Fruit fly (Drosophila melanogaster) whole organism, adult: ENCODE results near the gene CG13445.

ENCODE experiments used
- CG11617 ChIP-seq: fragments of 200-800 bp; sonication (Bioruptor generic); optimal IDR thresholded peaks from 2 replicates; lab custom pipeline; 2017; ENCODE audit warnings: mild to moderate bottlenecking, missing biosample characterization, missing genetic modification reagents, missing genetic modification characterization
- CG12768 ChIP-seq: fragments of 200-800 bp; sonication (Bioruptor generic); optimal IDR thresholded peaks from 2 replicates; lab custom pipeline; 2017; ENCODE audit warnings: missing biosample characterization, missing genetic modification characterization, mild to moderate bottlenecking, moderate library complexity, missing genetic modification reagents
- CG14711 ChIP-seq: fragments of 200-800 bp; sonication (Bioruptor generic); optimal IDR thresholded peaks from 2 replicates; lab custom pipeline; 2018; ENCODE audit warnings: missing biosample characterization, mild to moderate bottlenecking, missing genetic modification characterization, moderate library complexity
- CG1620 ChIP-seq: fragments of 200-800 bp; sonication (Bioruptor generic); optimal IDR thresholded peaks from 2 replicates; lab custom pipeline; 2016; ENCODE audit warnings: missing biosample characterization, missing genetic modification characterization
- CG33017 ChIP-seq: fragments of 200-800 bp; sonication (Bioruptor generic); optimal IDR thresholded peaks from 2 replicates; lab custom pipeline; 2018; ENCODE audit warnings: missing biosample characterization, mild to moderate bottlenecking, missing genetic modification characterization, moderate library complexity
- CG5204 ChIP-seq: fragments of 200-800 bp; sonication (Bioruptor generic); optimal IDR thresholded peaks from 2 replicates; lab custom pipeline; 2016; ENCODE audit warnings: missing biosample characterization, missing genetic modification characterization
- CG7045 ChIP-seq: fragments of 200-800 bp; sonication (Bioruptor generic); optimal IDR thresholded peaks from 2 replicates; lab custom pipeline; 2017; ENCODE audit warnings: missing biosample characterization, mild to moderate bottlenecking, missing genetic modification characterization
- CG7101 ChIP-seq: fragments of 200-800 bp; sonication (Bioruptor generic); optimal IDR thresholded peaks from 2 replicates; lab custom pipeline; 2018; ENCODE audit warnings: missing biosample characterization, mild to moderate bottlenecking, missing genetic modification characterization, moderate library complexity
- Clk ChIP-seq: fragments of 200-800 bp; sonication (Bioruptor generic); optimal IDR thresholded peaks from 2 replicates; lab custom pipeline; 2017; ENCODE audit warnings: missing biosample characterization, missing genetic modification characterization
- Crg-1 ChIP-seq: fragments of 200-800 bp; sonication (Bioruptor generic); optimal IDR thresholded peaks from 2 replicates; lab custom pipeline; 2016; ENCODE audit warnings: missing biosample characterization, missing genetic modification characterization
- Hr96 ChIP-seq: fragments of 200-800 bp; sonication (Bioruptor generic); optimal IDR thresholded peaks from 2 replicates; lab custom pipeline; 2016; ENCODE audit warnings: missing biosample characterization, missing genetic modification characterization
- Mnt ChIP-seq: fragments of 200-800 bp; sonication (Bioruptor generic); optimal IDR thresholded peaks from 2 replicates; lab custom pipeline; 2016; ENCODE audit warnings: missing biosample characterization, mild to moderate bottlenecking, missing genetic modification characterization
- bab1 ChIP-seq: fragments of 200-800 bp; sonication (Bioruptor generic); optimal IDR thresholded peaks from 3 replicates; lab custom pipeline; 2019; ENCODE audit warnings: missing biosample characterization, mild to moderate bottlenecking, missing genetic modification characterization, moderate library complexity
- cic ChIP-seq: fragments of 200-800 bp; sonication (Bioruptor generic); optimal IDR thresholded peaks from 2 replicates; lab custom pipeline; 2017; ENCODE audit warnings: missing biosample characterization, mild to moderate bottlenecking, missing genetic modification characterization, moderate library complexity
- cnc ChIP-seq, 2 experiments: fragments of >200 bp; optimal IDR thresholded peaks; 2 replicates each; lab custom pipeline; 2017
- kay ChIP-seq: fragments of 200-800 bp; sonication (Bioruptor generic); peaks from one replicate; lab custom pipeline; 2016; ENCODE audit warnings: missing biosample characterization, missing genetic modification characterization, borderline replicate concordance
- ovo ChIP-seq: fragments of 200-800 bp; sonication (Bioruptor generic); optimal IDR thresholded peaks from 2 replicates; lab custom pipeline; 2016; ENCODE audit warnings: missing biosample characterization, missing genetic modification characterization
- pad ChIP-seq: fragments of 200-800 bp; sonication (Bioruptor generic); optimal IDR thresholded peaks from 3 replicates; lab custom pipeline; 2017; ENCODE audit warnings: missing biosample characterization, missing genetic modification characterization, mild to moderate bottlenecking, moderate library complexity, missing genetic modification reagents
- tj ChIP-seq: fragments of 200-800 bp; sonication (Bioruptor generic); optimal IDR thresholded peaks from 3 replicates; lab custom pipeline; 2017; ENCODE audit warnings: missing biosample characterization, mild to moderate bottlenecking, missing genetic modification characterization, moderate library complexity
- toe ChIP-seq: fragments of 200-800 bp; sonication (Bioruptor generic); optimal IDR thresholded peaks from 2 replicates; lab custom pipeline; 2016; ENCODE audit warnings: missing biosample characterization, missing genetic modification characterization

Gene CG13445

dm6 chr3L:15787406-15787805 lies 21.9 kb upstream of the CG13445 start:
- TF ChIP-seq toe (GFP tag; lab: Kevin White, UChicago) (no peak), Clk (GFP tag; lab: Kevin White, UChicago) (no peak), tj (GFP tag; lab: Kevin White, UChicago) (no peak), kay (GFP tag; lab: Kevin White, UChicago) (no peak), CG12768 (GFP tag; lab: Kevin White, UChicago) (no peak), CG7101 (tag; lab: Kevin White, UChicago) (no peak), Hr96 (GFP tag; lab: Kevin White, UChicago) (no peak), cic (GFP tag; lab: Kevin White, UChicago) (no peak), CG33017 (tag; lab: Kevin White, UChicago) (no peak), bab1 (GFP tag; lab: Kevin White, UChicago) (no peak), CG1620 (GFP tag; lab: Kevin White, UChicago) (no peak), Crg-1 (GFP tag; lab: Kevin White, UChicago) (no peak), CG14711 (tag; lab: Kevin White, UChicago) (no peak), CG7045 (no peak), ovo (GFP tag; lab: Kevin White, UChicago) (no peak), cnc (optimal IDR thresholded peaks at IDR 0.05; lab: Kevin White, UChicago) (no peak), CG11617 (GFP tag; lab: Kevin White, UChicago) (no peak), Mnt (GFP tag; lab: Kevin White, UChicago) (no peak), CG5204 (GFP tag; lab: Kevin White, UChicago) (no peak)

dm6 chr3L:15791072-15791471 lies 18.2 kb upstream of the CG13445 start:
- TF ChIP-seq CG7045 (no peak), CG1620 (GFP tag; lab: Kevin White, UChicago) (no peak), Crg-1 (GFP tag; lab: Kevin White, UChicago) (no peak), ovo (GFP tag; lab: Kevin White, UChicago) (no peak), cic (GFP tag; lab: Kevin White, UChicago) (no peak), bab1 (GFP tag; lab: Kevin White, UChicago) (no peak), Hr96 (GFP tag; lab: Kevin White, UChicago) (no peak), CG33017 (tag; lab: Kevin White, UChicago) (no peak), CG11617 (GFP tag; lab: Kevin White, UChicago) (no peak), pad (GFP tag; lab: Kevin White, UChicago) (no peak), Mnt (GFP tag; lab: Kevin White, UChicago) (no peak), toe (GFP tag; lab: Kevin White, UChicago) (no peak), CG7101 (tag; lab: Kevin White, UChicago) (no peak), tj (GFP tag; lab: Kevin White, UChicago) (no peak), kay (GFP tag; lab: Kevin White, UChicago) (no peak), CG14711 (tag; lab: Kevin White, UChicago) (no peak)

- TF ChIP-seq CG1620 (GFP tag; lab: Kevin White, UChicago): no peak
- TF ChIP-seq CG7101 (tag; lab: Kevin White, UChicago): no peak
Observed at dm6 chr3L:15794311-15794710, 15.0 kb upstream of the CG13445 start.

dm6 chr3L:15802117-15802516 lies 7.2 kb upstream of the CG13445 start:
- TF ChIP-seq Mnt (GFP tag; lab: Kevin White, UChicago): no peak
- no peak for TF ChIP-seq CG7045
- no peak for TF ChIP-seq toe (GFP tag; lab: Kevin White, UChicago)
- TF ChIP-seq CG14711 (tag; lab: Kevin White, UChicago): no peak
- TF ChIP-seq ovo (GFP tag; lab: Kevin White, UChicago): no peak
- TF ChIP-seq cic (GFP tag; lab: Kevin White, UChicago): no peak
- TF ChIP-seq CG11617 (GFP tag; lab: Kevin White, UChicago): no peak

- TF ChIP-seq CG33017 (tag; lab: Kevin White, UChicago): no peak
- no peak for TF ChIP-seq cnc (optimal IDR thresholded peaks at IDR 0.05; lab: Kevin White, UChicago)
- no peak for TF ChIP-seq CG11617 (GFP tag; lab: Kevin White, UChicago)
- no peak for TF ChIP-seq Hr96 (GFP tag; lab: Kevin White, UChicago)
- no peak for TF ChIP-seq CG7101 (tag; lab: Kevin White, UChicago)
- no peak for TF ChIP-seq Crg-1 (GFP tag; lab: Kevin White, UChicago)
- no peak for TF ChIP-seq tj (GFP tag; lab: Kevin White, UChicago)
- TF ChIP-seq toe (GFP tag; lab: Kevin White, UChicago): no peak
- TF ChIP-seq CG7045: no peak
- no peak for TF ChIP-seq pad (GFP tag; lab: Kevin White, UChicago)
Observed at dm6 chr3L:15802655-15803054, 6.6 kb upstream of the CG13445 start.

dm6 chr3L:15808022-15808421 lies 1.3 kb upstream of the CG13445 start, which contains the start of gene CG6244:
Gene CG6244, plus strand, starts transcription at chr3L:15808322.
- TF ChIP-seq Clk (GFP tag; lab: Kevin White, UChicago) (no peak), CG14711 (tag; lab: Kevin White, UChicago) (no peak), kay (GFP tag; lab: Kevin White, UChicago) (no peak), cic (GFP tag; lab: Kevin White, UChicago) (no peak), Crg-1 (GFP tag; lab: Kevin White, UChicago) (no peak), cnc (optimal IDR thresholded peaks at IDR 0.05; lab: Kevin White, UChicago) (no peak), bab1 (GFP tag; lab: Kevin White, UChicago) (no peak)
